Fruit fly (Drosophila melanogaster): ENCODE measurements around the gene CG33664.

- TF ChIP-seq h (optimal IDR thresholded peaks at IDR 0.05) (no peak), ttk (optimal IDR thresholded peaks at IDR 0.05) (no peak)
These were observed 40.7 kb upstream of the CG33664 start for dm6 chrX:6343323-6343722.

Measured in Kc167 (cell line).